Fruit fly (Drosophila melanogaster) whole organism, embryonic: Measurements from ENCODE around the gene amon.

Experiments used
- Blimp-1 ChIP-seq: fragments of 200-800 bp; sonication (Bioruptor generic); optimal IDR thresholded peaks from 3 replicates; lab custom pipeline; 2018; ENCODE audit warnings: missing biosample characterization, missing genetic modification characterization, mild to moderate bottlenecking, moderate library complexity, missing genetic modification reagents
- CG12391 ChIP-seq: fragments of 200-800 bp; sonication (Bioruptor generic); optimal IDR thresholded peaks from 3 replicates; lab custom pipeline; 2018; ENCODE audit warnings: missing biosample characterization, mild to moderate bottlenecking, missing genetic modification characterization, moderate library complexity
- CG12659 ChIP-seq: fragments of 200-800 bp; sonication (Bioruptor generic); optimal IDR thresholded peaks from 3 replicates; lab custom pipeline; 2017; ENCODE audit warnings: mild to moderate bottlenecking, missing biosample characterization, missing genetic modification reagents, missing genetic modification characterization
- CG14710 ChIP-seq: fragments of 200-800 bp; sonication (Bioruptor generic); optimal IDR thresholded peaks from 3 replicates; lab custom pipeline; 2019; ENCODE audit warnings: missing biosample characterization, mild to moderate bottlenecking, missing genetic modification characterization, moderate library complexity
- CG14965 ChIP-seq: fragments of 200-800 bp; sonication (Bioruptor generic); optimal IDR thresholded peaks from 2 replicates; lab custom pipeline; 2016; ENCODE audit warnings: missing biosample characterization, missing genetic modification characterization, borderline replicate concordance
- CG15514 ChIP-seq: fragments of 200-800 bp; sonication (Bioruptor generic); optimal IDR thresholded peaks from 3 replicates; lab custom pipeline; 2017; ENCODE audit warnings: missing biosample characterization, missing genetic modification characterization, mild to moderate bottlenecking, moderate library complexity, missing genetic modification reagents
- CG17829 ChIP-seq: fragments of 200-800 bp; optimal IDR thresholded peaks from 2 replicates; lab custom pipeline; 2019; ENCODE audit warnings: missing biosample characterization, mild to moderate bottlenecking, missing genetic modification characterization, moderate library complexity
- CG2889 ChIP-seq: fragments of 200-800 bp; sonication (Bioruptor generic); IDR thresholded peaks from 3 replicates; pipeline ENCODE4 v1.3.6; 2022; ENCODE audit warnings: missing biosample characterization, missing genetic modification characterization
- CG3407 ChIP-seq: fragments of 200-800 bp; sonication (Bioruptor generic); optimal IDR thresholded peaks from 2 replicates; lab custom pipeline; 2018; ENCODE audit warnings: missing biosample characterization, mild to moderate bottlenecking, missing genetic modification characterization
- CG5245 ChIP-seq: fragments of 200-800 bp; sonication (Bioruptor generic); optimal IDR thresholded peaks from 3 replicates; lab custom pipeline; 2016; ENCODE audit warnings: missing biosample characterization, missing genetic modification characterization
- CG7745 ChIP-seq: fragments of 200-800 bp; sonication (Bioruptor generic); optimal IDR thresholded peaks from 2 replicates; lab custom pipeline; 2018; ENCODE audit warnings: missing biosample characterization, mild to moderate bottlenecking, missing genetic modification characterization, moderate library complexity
- CG7963 ChIP-seq: fragments of 200-800 bp; sonication (Bioruptor generic); IDR thresholded peaks from 3 replicates; pipeline ENCODE4 v1.3.6; 2022; ENCODE audit warnings: missing biosample characterization, missing genetic modification characterization; ENCODE audit not compliant: partially characterized antibody
- CG9797 ChIP-seq: fragments of 200-800 bp; sonication (Bioruptor generic); optimal IDR thresholded peaks from 3 replicates; lab custom pipeline; 2018; ENCODE audit warnings: missing biosample characterization, mild to moderate bottlenecking, missing genetic modification characterization
- CoRest ChIP-seq: fragments of 200-800 bp; sonication (Bioruptor generic); optimal IDR thresholded peaks from 3 replicates; lab custom pipeline; 2018; ENCODE audit warnings: missing biosample characterization, mild to moderate bottlenecking, missing genetic modification characterization, moderate library complexity
- Dbx ChIP-seq: fragments of 200-800 bp; sonication (Bioruptor generic); IDR thresholded peaks from 3 replicates; pipeline ENCODE4 v1.3.6; 2022; ENCODE audit warnings: missing biosample characterization, missing genetic modification characterization
- Elba2 ChIP-seq: fragments of 200-800 bp; sonication (Bioruptor generic); optimal IDR thresholded peaks from 3 replicates; lab custom pipeline; 2016; ENCODE audit warnings: missing biosample characterization, missing genetic modification characterization
- Gsc ChIP-seq: fragments of 200-800 bp; sonication (Bioruptor generic); IDR thresholded peaks from 2 replicates; pipeline ENCODE4 v1.3.6; 2022; ENCODE audit warnings: missing biosample characterization, missing genetic modification characterization
- Hr39 ChIP-seq: fragments of >200 bp; optimal IDR thresholded peaks from 2 replicates; lab custom pipeline; 2017
- MESR4 ChIP-seq: fragments of 200-800 bp; sonication (Bioruptor generic); optimal IDR thresholded peaks from 2 replicates; lab custom pipeline; 2018; ENCODE audit warnings: missing biosample characterization, mild to moderate bottlenecking, missing genetic modification characterization, moderate library complexity
- Nf-YC ChIP-seq: fragments of 200-800 bp; optimal IDR thresholded peaks from 3 replicates; lab custom pipeline; 2019; ENCODE audit warnings: missing biosample characterization, mild to moderate bottlenecking, missing genetic modification characterization, moderate library complexity
- Pdp1 ChIP-seq, 2 experiments: fragments of 200-800 bp; sonication (Bioruptor generic); optimal IDR thresholded peaks; 3 replicates each; lab custom pipeline; 2016; ENCODE audit warnings: missing biosample characterization in 2 of 2, missing genetic modification characterization in 2 of 2, mild to moderate bottlenecking in 1 of 2, moderate library complexity in 1 of 2
- Scr ChIP-seq: fragments of 200-800 bp; sonication (Bioruptor generic); IDR thresholded peaks from 2 replicates; pipeline ENCODE4 v1.3.6; 2022; ENCODE audit warnings: missing biosample characterization, missing genetic modification characterization; ENCODE audit not compliant: partially characterized antibody
- Sin3A ChIP-seq: fragments of >200 bp; optimal IDR thresholded peaks from 2 replicates; lab custom pipeline; 2018
- Stat92E ChIP-seq, 3 experiments: fragments of >200 bp in 2 of 3; fragments of 200-800 bp in 1 of 3; sonication (Bioruptor generic) in 1 of 3; optimal IDR thresholded peaks; 2 replicates each; lab custom pipeline; 2017 to 2019; ENCODE audit warnings: missing biosample characterization in 3 of 3, missing genetic modification characterization in 3 of 3, mild to moderate bottlenecking in 1 of 3, moderate library complexity in 1 of 3
- Trl ChIP-seq, 3 experiments: fragments of >200 bp in 2 of 3; fragments of 200-800 bp in 1 of 3; sonication (Bioruptor generic) in 1 of 3; optimal IDR thresholded peaks; 2 replicates in 1 of 3; 3 replicates in 2 of 3; lab custom pipeline; 2016 to 2017; ENCODE audit warnings: missing biosample characterization in 1 of 3, missing genetic modification characterization in 1 of 3
- amos ChIP-seq: fragments of 200-800 bp; sonication (Bioruptor generic); IDR thresholded peaks from 2 replicates; pipeline ENCODE4 v1.3.6; 2022; ENCODE audit warnings: missing biosample characterization, missing genetic modification characterization; ENCODE audit not compliant: partially characterized antibody
- ara ChIP-seq: fragments of 200-800 bp; sonication (Bioruptor generic); IDR thresholded peaks from 2 replicates; pipeline ENCODE4 v1.3.6; 2022; ENCODE audit warnings: missing biosample characterization, missing genetic modification characterization
- bbx ChIP-seq: fragments of 200-800 bp; sonication (Bioruptor generic); IDR thresholded peaks from 2 replicates; pipeline ENCODE4 v1.3.6; 2022; ENCODE audit warnings: missing biosample characterization, missing genetic modification characterization; ENCODE audit not compliant: partially characterized antibody
- br ChIP-seq: fragments of >200 bp; optimal IDR thresholded peaks from 2 replicates; lab custom pipeline; 2017
- chinmo ChIP-seq: fragments of 200-800 bp; sonication (Bioruptor generic); IDR thresholded peaks from 4 replicates; pipeline ENCODE4 v1.3.6; 2022; ENCODE audit warnings: missing biosample characterization, missing genetic modification characterization; ENCODE audit not compliant: partially characterized antibody
- chn ChIP-seq: fragments of 200-800 bp; sonication (Bioruptor generic); optimal IDR thresholded peaks from 2 replicates; lab custom pipeline; 2016; ENCODE audit warnings: missing biosample characterization, missing genetic modification characterization
- crol ChIP-seq: fragments of 200-800 bp; sonication (Bioruptor generic); IDR thresholded peaks from 2 replicates; pipeline ENCODE4 v1.3.6; 2022; ENCODE audit warnings: missing biosample characterization, missing genetic modification characterization
- danr ChIP-seq: fragments of 200-800 bp; sonication (Bioruptor generic); IDR thresholded peaks from 2 replicates; pipeline ENCODE4 v1.3.6; 2022; ENCODE audit warnings: missing biosample characterization, missing genetic modification characterization
- disco-r ChIP-seq: fragments of 200-800 bp; sonication (Bioruptor generic); optimal IDR thresholded peaks from 2 replicates; lab custom pipeline; 2016; ENCODE audit warnings: missing biosample characterization, missing genetic modification characterization
- hkb ChIP-seq, 2 experiments: fragments of 200-800 bp in 1 of 2; fragments of >200 bp in 1 of 2; sonication (Bioruptor generic) in 1 of 2; IDR thresholded peaks in 1 of 2; optimal IDR thresholded peaks in 1 of 2; 2 replicates each; pipeline versions ENCODE4 v1.3.6 to Lab custom; 2017 to 2022; ENCODE audit warnings: missing biosample characterization in 1 of 2, missing genetic modification characterization in 1 of 2
- hth ChIP-seq: fragments of >200 bp; optimal IDR thresholded peaks from 2 replicates; lab custom pipeline; 2017; ENCODE audit warnings: inconsistent platforms
- nerfin-2 ChIP-seq: fragments of 200-800 bp; sonication (Bioruptor generic); IDR thresholded peaks from 2 replicates; pipeline ENCODE4 v1.3.6; 2022; ENCODE audit warnings: missing biosample characterization, missing genetic modification characterization; ENCODE audit not compliant: partially characterized antibody
- odd ChIP-seq: fragments of 200-800 bp; sonication (Bioruptor generic); optimal IDR thresholded peaks from 2 replicates; lab custom pipeline; 2017; ENCODE audit warnings: missing biosample characterization, mild to moderate bottlenecking, missing genetic modification characterization
- prd ChIP-seq, 3 experiments: fragments of >200 bp in 2 of 3; fragments of 200-800 bp in 1 of 3; sonication (Bioruptor generic) in 1 of 3; optimal IDR thresholded peaks in 2 of 3; IDR thresholded peaks in 1 of 3; 2 replicates in 2 of 3; 3 replicates in 1 of 3; pipeline versions ENCODE4 v1.3.6 to Lab custom; 2017 to 2022; ENCODE audit warnings: missing biosample characterization in 1 of 3, missing genetic modification characterization in 1 of 3
- ranshi ChIP-seq: fragments of 200-800 bp; sonication (Bioruptor generic); IDR thresholded peaks from 2 replicates; pipeline ENCODE4 v1.3.6; 2022; ENCODE audit warnings: missing biosample characterization, missing genetic modification characterization
- row ChIP-seq: fragments of 200-800 bp; sonication (Bioruptor generic); IDR thresholded peaks from 3 replicates; pipeline ENCODE4 v1.3.6; 2022; ENCODE audit warnings: missing biosample characterization, missing genetic modification characterization
- slp2 ChIP-seq: fragments of 200-800 bp; sonication (Bioruptor generic); optimal IDR thresholded peaks from 2 replicates; lab custom pipeline; 2016; ENCODE audit warnings: missing biosample characterization, missing genetic modification characterization
- tx ChIP-seq: fragments of 200-800 bp; sonication (Bioruptor generic); optimal IDR thresholded peaks from 2 replicates; lab custom pipeline; 2016; ENCODE audit warnings: missing biosample characterization, missing genetic modification characterization
- zen ChIP-seq: fragments of 200-800 bp; sonication (Bioruptor generic); optimal IDR thresholded peaks from 3 replicates; lab custom pipeline; 2018; ENCODE audit warnings: missing biosample characterization, mild to moderate bottlenecking, missing genetic modification characterization, moderate library complexity

Gene amon

dm6 chr3R:26728427-26728826, 14.5 kb upstream of the amon start, which contains the start of gene CG14245:
Gene CG14245, plus strand, starts transcription at chr3R:26728727.
- TF ChIP-seq hth (lab: Kevin White, UChicago) (no peak), br (no peak), CG14965 (GFP tag; lab: Kevin White, UChicago) (no peak), Stat92E (GFP tag; optimal IDR thresholded peaks at IDR 0.05; lab: Kevin White, UChicago) (no peak), CG3407 (GFP tag; lab: Kevin White, UChicago) (no peak), disco-r (GFP tag; lab: Kevin White, UChicago) (no peak), CG5245 (GFP tag; lab: Kevin White, UChicago) (no peak), chn (GFP tag; lab: Kevin White, UChicago) (no peak), tx (no peak), odd (GFP tag; lab: Kevin White, UChicago) (no peak), prd (optimal IDR thresholded peaks at IDR 0.05; lab: Kevin White, UChicago) (no peak), prd (GFP tag; IDR thresholded peaks at IDR 0.05; lab: Robert Waterston, UW) (no peak), zen (tag; lab: Kevin White, UChicago) (no peak), Sin3A (lab: Kevin White, UChicago) (no peak), Elba2 (GFP tag; lab: Kevin White, UChicago) (no peak), Blimp-1 (no peak), ara (no peak), danr (GFP tag; lab: Robert Waterston, UW) (no peak), Gsc (no peak), slp2 (GFP tag; lab: Kevin White, UChicago) (no peak)

dm6 chr3R:26727014-26727413, 13.1 kb upstream of the amon start, which contains the start of gene CG14246:
Gene CG14246, plus strand, starts transcription at chr3R:26727314.
- TF ChIP-seq CG2889 (GFP tag; lab: Robert Waterston, UW) = 0 out of 3 replicates have a peak, but pooled peaks have one; percentile 7
- no peak for TF ChIP-seq crol

dm6 chr3R:26725833-26726232, 11.9 kb upstream of the amon start, which contains the start of gene CG14244:
Gene CG14244, plus strand, starts transcription at chr3R:26726133.
- no peak for TF ChIP-seq CG14710 (tag; lab: Kevin White, UChicago)
- peak; percentile 56 for TF ChIP-seq Hr39 (lab: Kevin White, UChicago)

- peak; percentile 88 for TF ChIP-seq bbx
- TF ChIP-seq Pdp1 (GFP tag; optimal IDR thresholded peaks at IDR 0.05; lab: Kevin White, UChicago) = peak in 1 of 2 experiments; percentile 51
- TF ChIP-seq CG12391 (tag; lab: Kevin White, UChicago) = peak; percentile 9
- TF ChIP-seq CG17829 (tag; lab: Kevin White, UChicago) = peak; percentile 48
- TF ChIP-seq MESR4 (GFP tag; lab: Kevin White, UChicago) = peak; percentile 91
- TF ChIP-seq amos (GFP tag; lab: Robert Waterston, UW) = peak; percentile 93
- TF ChIP-seq CG9797 = peak; percentile 55
- peak; percentile 60 for TF ChIP-seq CG12659 (GFP tag; lab: Kevin White, UChicago)
- TF ChIP-seq CG15514 = peak; percentile 18
- peak; percentile 5 for TF ChIP-seq CoRest
- TF ChIP-seq Dbx (GFP tag; lab: Robert Waterston, UW) = 0 out of 3 replicates have a peak, but pooled peaks have one; percentile 10
- TF ChIP-seq CG7963 (GFP tag; lab: Robert Waterston, UW) = peak; percentile 66; the same call in 2 of the 3 replicates
- peak; percentile 74; the same call in 3 of the 4 replicates for TF ChIP-seq chinmo
- peak; percentile 54; the same call in 1 of the 3 replicates for TF ChIP-seq row (GFP tag; lab: Robert Waterston, UW)
- TF ChIP-seq CG7745 = peak; percentile 49
- TF ChIP-seq ranshi (GFP tag; lab: Robert Waterston, UW) = no peak
- peak; percentile 83 for TF ChIP-seq hkb (optimal IDR thresholded peaks at IDR 0.05; lab: Kevin White, UChicago)
- no peak for TF ChIP-seq hkb (GFP tag; IDR thresholded peaks at IDR 0.05; lab: Robert Waterston, UW)
- TF ChIP-seq nerfin-2 = peak; percentile 87
- TF ChIP-seq Scr (GFP tag; lab: Robert Waterston, UW) = peak; percentile 89
- TF ChIP-seq Trl (optimal IDR thresholded peaks at IDR 0.05; lab: Kevin White, UChicago) = peak in 1 of 2 experiments; percentile 28
- no peak for TF ChIP-seq Trl (GFP tag; optimal IDR thresholded peaks at IDR 0.05; lab: Kevin White, UChicago)
- peak; percentile 65 for TF ChIP-seq Nf-YC (tag; lab: Kevin White, UChicago)
These were observed 11.1 kb upstream of the amon start, which contains the start of gene CG6420 for dm6 chr3R:26724977-26725612. Gene CG6420, minus strand, starts transcription at chr3R:26725216.
